Worm (Caenorhabditis elegans) whole organism, L4/young adult: ENCODE measurements around the gene prcc-1.

Experiments
- W03F9.2 ChIP-seq: fragments of 150-350 bp; optimal IDR thresholded peaks from 2 replicates; lab custom pipeline; 2014; ENCODE audit warnings: missing biosample characterization, missing genetic modification characterization
- dao-5 ChIP-seq: sonication (generic microtip); optimal IDR thresholded peaks from 2 replicates; lab custom pipeline; 2016; ENCODE audit warnings: missing genotype, missing genetic modification characterization, moderate library complexity, missing compliant biosample characterization
- him-1 ChIP-seq: sonication (generic microtip); optimal IDR thresholded peaks from 2 replicates; lab custom pipeline; 2016; ENCODE audit warnings: missing genotype, missing genetic modification reagents, missing genetic modification characterization, missing compliant biosample characterization

DNA sequence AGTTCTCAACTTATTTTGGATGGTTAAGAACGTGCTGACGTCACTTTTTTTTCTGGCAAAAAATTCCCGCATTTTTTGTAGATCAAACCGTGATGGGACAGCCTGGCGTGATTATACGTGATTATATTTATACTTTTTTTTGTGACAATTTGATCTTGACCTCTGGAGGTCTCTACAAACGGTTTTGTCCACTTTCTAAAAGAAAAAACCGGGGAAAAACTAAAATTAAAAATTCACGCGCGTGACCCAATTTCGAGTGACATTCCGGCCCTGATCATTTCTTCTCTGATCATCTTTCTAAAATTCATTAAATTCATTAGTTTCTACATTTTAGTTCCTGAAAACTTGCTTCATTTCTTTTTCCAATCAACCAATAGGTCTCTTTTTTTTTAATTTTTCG, 11.3 kb upstream of the prcc-1 start, which contains the start of gene rde-11:
- TF ChIP-seq W03F9.2 (tag; lab: Kevin White, UChicago) (no peak), dao-5 (tag; lab: Kevin White, UChicago) (no peak), him-1 (tag; lab: Kevin White, UChicago) (no peak)
